Fruit fly (Drosophila melanogaster): ENCODE results near the gene CG2983.

Gene CG2983

DNA sequence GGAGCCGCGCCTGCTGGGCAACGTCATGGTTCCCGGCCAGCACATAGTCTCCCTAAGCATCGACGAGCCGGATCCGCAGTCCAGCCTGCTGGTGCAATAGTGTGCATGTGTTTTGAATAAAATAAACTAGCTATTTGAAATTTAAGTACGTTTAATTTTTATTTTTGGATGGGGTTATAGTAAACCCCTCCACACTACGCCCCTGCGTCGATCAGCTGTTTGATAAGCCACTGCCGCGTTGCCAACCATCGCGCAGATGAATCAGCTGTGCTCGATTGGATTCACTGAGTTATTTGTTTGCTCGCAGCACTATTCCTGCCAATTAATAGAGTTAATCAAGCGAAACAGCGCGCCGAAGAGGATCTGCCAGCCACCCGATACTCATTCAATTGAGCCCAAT is 31.4 kb downstream of the CG2983 start, which contains the start of gene RabGGTb (continued):
- no peak for TF ChIP-seq sqz (GFP tag; optimal IDR thresholded peaks at IDR 0.05)
- TF ChIP-seq CG4282 (GFP tag; optimal IDR thresholded peaks at IDR 0.05), result no peak
- no peak for TF ChIP-seq CG15011 (GFP tag; optimal IDR thresholded peaks at IDR 0.05)
- TF ChIP-seq CG11696 (GFP tag; IDR thresholded peaks at IDR 0.05), result peak; percentile 43; the same call in 1 of the 2 replicates
- TF ChIP-seq Sox100B (GFP tag; optimal IDR thresholded peaks at IDR 0.05), result no peak
- no peak for TF ChIP-seq trem (tag; optimal IDR thresholded peaks at IDR 0.05)
- peak; percentile 46 for TF ChIP-seq unpg (GFP tag; optimal IDR thresholded peaks at IDR 0.05)
- TF ChIP-seq CG11695 (GFP tag; IDR thresholded peaks at IDR 0.05), result peak; percentile 64; the same call in 2 of the 3 replicates
- TF ChIP-seq grau (tag; optimal IDR thresholded peaks at IDR 0.05), result peak; percentile 55
- peak; percentile 34 for TF ChIP-seq Sox102F (GFP tag; optimal IDR thresholded peaks at IDR 0.05)
- no peak for TF ChIP-seq dan (GFP tag; IDR thresholded peaks at IDR 0.05)
- no peak for TF ChIP-seq jigr1 (GFP tag; IDR thresholded peaks at IDR 0.05)
- TF ChIP-seq pum (GFP tag; optimal IDR thresholded peaks at IDR 0.05), result peak; percentile 71
- peak; percentile 49 for TF ChIP-seq CG6272 (GFP tag; IDR thresholded peaks at IDR 0.05)
- TF ChIP-seq slou (GFP tag; optimal IDR thresholded peaks at IDR 0.05), result no peak
- TF ChIP-seq hb (GFP tag; IDR thresholded peaks at IDR 0.05; ENCODE audit: partially characterized antibody), result no peak
- TF ChIP-seq zen (tag; optimal IDR thresholded peaks at IDR 0.05), result peak; percentile 31
- TF ChIP-seq repo (GFP tag; optimal IDR thresholded peaks at IDR 0.05), result peak; percentile 56
- TF ChIP-seq B-H1 (GFP tag; IDR thresholded peaks at IDR 0.05), result peak; percentile 64
- peak; percentile 26 for TF ChIP-seq CG12071 (GFP tag; optimal IDR thresholded peaks at IDR 0.05)
- no peak for TF ChIP-seq CG1832 (GFP tag; optimal IDR thresholded peaks at IDR 0.05)
- peak; percentile 89 for TF ChIP-seq ci (GFP tag; IDR thresholded peaks at IDR 0.05)
- peak; percentile 76 for TF ChIP-seq ranshi (GFP tag; IDR thresholded peaks at IDR 0.05)
- TF ChIP-seq tna (GFP tag; IDR thresholded peaks at IDR 0.05; ENCODE audit: partially characterized antibody), result no peak; the same call in 1 of the 2 replicates
- TF ChIP-seq ewg (GFP tag; optimal IDR thresholded peaks at IDR 0.05), result peak; percentile 5
- TF ChIP-seq ase (GFP tag; IDR thresholded peaks at IDR 0.05), result peak; percentile 67; the same call in 2 of the 3 replicates
- TF ChIP-seq dysf (GFP tag; IDR thresholded peaks at IDR 0.05), result peak; percentile 80
- peak; percentile 41 for TF ChIP-seq Hand (GFP tag; optimal IDR thresholded peaks at IDR 0.05)
- TF ChIP-seq stc (GFP tag; IDR thresholded peaks at IDR 0.05), result peak; percentile 63
- TF ChIP-seq Oaz (GFP tag; IDR thresholded peaks at IDR 0.05), result no peak
- TF ChIP-seq wek (GFP tag; optimal IDR thresholded peaks at IDR 0.05), result no peak
- peak; percentile 64 for TF ChIP-seq Antp (GFP tag; optimal IDR thresholded peaks at IDR 0.05)
- no peak for TF ChIP-seq CG7928 (GFP tag; optimal IDR thresholded peaks at IDR 0.05)
- peak; percentile 57; the same call in 1 of the 2 replicates for TF ChIP-seq cas (GFP tag; IDR thresholded peaks at IDR 0.05)
- TF ChIP-seq CG31388 (GFP tag; optimal IDR thresholded peaks at IDR 0.05), result no peak
- peak; percentile 62 for TF ChIP-seq CG15269 (tag; optimal IDR thresholded peaks at IDR 0.05)
- TF ChIP-seq CG32767 (GFP tag; IDR thresholded peaks at IDR 0.05), result peak; percentile 38; the same call in 1 of the 2 replicates
- peak; percentile 86 for TF ChIP-seq CG9932 (GFP tag; IDR thresholded peaks at IDR 0.05)
- TF ChIP-seq esg (GFP tag; conservative IDR thresholded peaks at IDR 0.05), result peak; percentile 32; the same call in 1 of the 2 replicates
- no peak for TF ChIP-seq CG12236 (GFP tag; optimal IDR thresholded peaks at IDR 0.05)
- TF ChIP-seq chm (GFP tag; IDR thresholded peaks at IDR 0.05), result peak; percentile 87
- 0 out of 3 replicates have a peak, but pooled peaks have one; percentile 10 for TF ChIP-seq CG11560 (tag; IDR thresholded peaks at IDR 0.05)
- peak; percentile 58 for TF ChIP-seq Aef1 (GFP tag; IDR thresholded peaks at IDR 0.05)
- peak; percentile 67 for TF ChIP-seq Ada2b (GFP tag; IDR thresholded peaks at IDR 0.05)
- peak; percentile 50 for TF ChIP-seq CG2712 (tag; optimal IDR thresholded peaks at IDR 0.05)
- TF ChIP-seq HLH4C (GFP tag; IDR thresholded peaks at IDR 0.05; ENCODE audit: partially characterized antibody), result no peak
- no peak for TF ChIP-seq fru (optimal IDR thresholded peaks at IDR 0.05)
- peak; percentile 66 for TF ChIP-seq Taf1 (GFP tag; IDR thresholded peaks at IDR 0.05)
- no peak for TF ChIP-seq Dfd (GFP tag; optimal IDR thresholded peaks at IDR 0.05)
- TF ChIP-seq CG10565 (GFP tag; optimal IDR thresholded peaks at IDR 0.05), result no peak
- TF ChIP-seq knrl (GFP tag; IDR thresholded peaks at IDR 0.05; ENCODE audit: partially characterized antibody), result no peak; the same call in 2 of the 3 replicates
- peak; percentile 41; the same call in 1 of the 2 replicates for TF ChIP-seq CG32772 (GFP tag; IDR thresholded peaks at IDR 0.05)

Data from whole organism, embryonic.